Worm (Caenorhabditis elegans): ENCODE results near the gene clec-84.
A peak's percentile ranks its signal among the peaks of the same experiment; 100 is the strongest.

DNA sequence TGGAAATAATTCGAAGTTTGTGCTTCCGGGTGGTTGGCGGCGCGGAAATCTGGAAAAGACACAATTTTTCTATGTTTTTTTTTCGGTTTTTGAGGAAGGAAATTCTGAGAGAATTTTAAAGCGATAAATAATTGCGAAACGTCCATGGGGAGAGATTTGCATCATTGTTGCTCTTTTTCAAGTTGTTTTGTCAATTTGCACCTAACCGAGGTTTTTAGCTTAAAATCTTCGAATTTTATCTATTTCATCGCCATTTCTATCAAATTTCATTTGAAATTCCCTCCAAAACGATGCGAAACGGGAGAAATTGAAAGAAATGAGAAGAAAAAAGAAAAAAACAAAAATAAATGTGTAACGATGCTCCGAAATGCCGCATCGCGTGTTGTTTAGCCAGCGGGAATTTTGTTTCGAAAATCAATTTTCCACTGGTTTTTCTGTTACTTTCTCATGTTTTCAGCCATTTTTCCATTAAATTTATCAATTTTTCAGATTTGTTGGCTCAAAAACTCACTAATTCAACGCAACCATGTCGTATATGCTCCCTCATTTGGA, 48.2 kb downstream of the clec-84 start, which contains the start of the genes nprt-1 and dib-1:
- TF ChIP-seq nhr-28 (tag; optimal IDR thresholded peaks at IDR 0.05) (no peak), ces-1 (GFP tag; optimal IDR thresholded peaks at IDR 0.05) (no peak), T26A8.4 (GFP tag; IDR thresholded peaks at IDR 0.05) (no peak), zag-1 (tag; optimal IDR thresholded peaks at IDR 0.05) (no peak), snpc-4 (tag; optimal IDR thresholded peaks at IDR 0.05) (no peak), attf-4 (tag; optimal IDR thresholded peaks at IDR 0.05) (no peak), nhr-10 (tag; optimal IDR thresholded peaks at IDR 0.05) (no peak), pha-4 (GFP tag; IDR thresholded peaks at IDR 0.05) (no peak), pha-4 (tag; optimal IDR thresholded peaks at IDR 0.05) (no peak), ceh-28 (tag; optimal IDR thresholded peaks at IDR 0.05) (no peak), zip-11 (GFP tag; IDR thresholded peaks at IDR 0.05) (no peak), lin-38 (GFP tag; IDR thresholded peaks at IDR 0.05) (peak; percentile 45; the same call in 1 of the 2 replicates), R02D3.7 (tag; optimal IDR thresholded peaks at IDR 0.05) (no peak), hif-1 (tag; optimal IDR thresholded peaks at IDR 0.05) (no peak)

All from whole organism, L4 larva.